Worm (Caenorhabditis elegans): ENCODE measurements around the gene sri-32.
"Not testable (repeated sequence)": the region's sequence is repeated elsewhere in the genome, so short reads cannot be mapped to it uniquely, and the experiment has no call there.

ce11 chrII:3184858-3185257, 30.6 kb upstream of the sri-32 start, which contains the start of gene sri-78:
- not testable (repeated sequence) for TF ChIP-seq mdl-1 (tag; optimal IDR thresholded peaks at IDR 0.05); aly-2 (tag; optimal IDR thresholded peaks at IDR 0.05); pha-4 (tag; optimal IDR thresholded peaks at IDR 0.05); skn-1 (tag; optimal IDR thresholded peaks at IDR 0.05); nhr-28 (tag; optimal IDR thresholded peaks at IDR 0.05); ceh-9 (tag; optimal IDR thresholded peaks at IDR 0.05); jun-1 (tag; optimal IDR thresholded peaks at IDR 0.05); pqm-1 (tag; optimal IDR thresholded peaks at IDR 0.05); unc-62 (GFP tag; optimal IDR thresholded peaks at IDR 0.05); lin-15B (tag; optimal IDR thresholded peaks at IDR 0.05); elt-1 (tag; optimal IDR thresholded peaks at IDR 0.05); lin-39 (tag; optimal IDR thresholded peaks at IDR 0.05); zag-1 (tag; optimal IDR thresholded peaks at IDR 0.05); ama-1 (optimal IDR thresholded peaks at IDR 0.05)

Data from whole organism, L3 larva.